Worm (Caenorhabditis elegans) whole organism, L1 larva: Measurements from ENCODE around the gene cyb-2.1.
A peak's percentile ranks its signal among the peaks of the same experiment; 100 is the strongest.

Source experiments
- ama-1 ChIP-seq: fragments of 150-350 bp; optimal IDR thresholded peaks from 2 replicates; lab custom pipeline; 2014
- efl-1 ChIP-seq, 4 experiments: fragments of 150-350 bp; optimal IDR thresholded peaks in 3 of 4; peaks in 1 of 4; 1 replicate in 1 of 4; 2 replicates in 3 of 4; lab custom pipeline; 2014; ENCODE audit warnings: missing biosample characterization in 2 of 4, missing genetic modification characterization in 2 of 4, missing genetic modification reagents in 2 of 4
- hlh-17 ChIP-seq: fragments of 200-800 bp; sonication (Bioruptor generic); optimal IDR thresholded peaks from 2 replicates; lab custom pipeline; 2018; ENCODE audit warnings: missing genetic modification characterization, mild to moderate bottlenecking, missing compliant biosample characterization, moderate library complexity, borderline replicate concordance
- lin-13 ChIP-seq: fragments of 150-350 bp; optimal IDR thresholded peaks from 2 replicates; lab custom pipeline; 2014; ENCODE audit warnings: missing biosample characterization, missing genetic modification reagents, missing genetic modification characterization
- nhr-19 ChIP-seq: fragments of 200-800 bp; sonication (Bioruptor generic); conservative IDR thresholded peaks from 2 replicates; pipeline ENCODE4 v1.3.6; 2022; ENCODE audit warnings: missing genetic modification characterization, missing compliant biosample characterization
- nhr-47 ChIP-seq: sonication (generic microtip); optimal IDR thresholded peaks from 2 replicates; lab custom pipeline; 2016; ENCODE audit warnings: mild to moderate bottlenecking, missing genetic modification characterization, moderate library complexity, missing compliant biosample characterization
- nhr-77 ChIP-seq: fragments of 150-350 bp; optimal IDR thresholded peaks from 2 replicates; lab custom pipeline; 2014; ENCODE audit warnings: missing biosample characterization, missing genetic modification characterization
- snpc-4 ChIP-seq: fragments of 150-350 bp; optimal IDR thresholded peaks from 2 replicates; lab custom pipeline; 2014; ENCODE audit warnings: missing biosample characterization, missing genetic modification characterization
- unc-130 ChIP-seq: fragments of 150-350 bp; optimal IDR thresholded peaks from 2 replicates; lab custom pipeline; 2017; ENCODE audit warnings: missing biosample characterization, missing genetic modification characterization, inconsistent platforms
- zag-1 ChIP-seq: fragments of 150-350 bp; optimal IDR thresholded peaks from 2 replicates; lab custom pipeline; 2014; ENCODE audit warnings: missing biosample characterization, missing genetic modification characterization

- TF ChIP-seq zag-1 = no peak
- no peak for TF ChIP-seq efl-1 (optimal IDR thresholded peaks at IDR 0.05; lab: Kevin White, UChicago)
- TF ChIP-seq efl-1 (GFP tag; optimal IDR thresholded peaks at IDR 0.05 in 1 of 2; lab: Kevin White, UChicago) = peak in 1 of 2 experiments; percentile 27
- no peak for TF ChIP-seq nhr-19 (GFP tag; lab: Robert Waterston, UW)
- TF ChIP-seq ama-1 (lab: Kevin White, UChicago) = no peak
- TF ChIP-seq hlh-17 (GFP tag; lab: Kevin White, UChicago) = no peak
- TF ChIP-seq nhr-47 (tag; lab: Kevin White, UChicago) = no peak
- TF ChIP-seq unc-130 (tag; lab: Kevin White, UChicago) = no peak
- no peak for TF ChIP-seq snpc-4
- TF ChIP-seq nhr-77 (tag; lab: Kevin White, UChicago) = no peak
- no peak for TF ChIP-seq lin-13 (GFP tag; lab: Kevin White, UChicago)
These were observed 30.1 kb downstream of the cyb-2.1 start, which contains the start of gene F13H10.3 for ce11 chrIV:11015881-11016280.
